Fruit fly (Drosophila melanogaster) whole organism, wandering third instar larva: ENCODE data around the gene CG31997.

Experiments used
- Abd-B ChIP-seq: fragments of >200 bp; optimal IDR thresholded peaks from 2 replicates; lab custom pipeline; 2017; ENCODE audit warnings: missing biosample characterization, missing genetic modification characterization
- CG9705 ChIP-seq: fragments of 200-800 bp; sonication (Bioruptor generic); optimal IDR thresholded peaks from 2 replicates; lab custom pipeline; 2018; ENCODE audit warnings: missing biosample characterization, mild to moderate bottlenecking, missing genetic modification characterization
- CrebA ChIP-seq: fragments of 200-800 bp; sonication (Bioruptor generic); optimal IDR thresholded peaks from 2 replicates; lab custom pipeline; 2016; ENCODE audit warnings: missing biosample characterization, mild to moderate bottlenecking, missing genetic modification characterization, borderline replicate concordance
- Dfd ChIP-seq: fragments of >200 bp; optimal IDR thresholded peaks from 2 replicates; lab custom pipeline; 2017; ENCODE audit warnings: missing biosample characterization, missing genetic modification characterization
- Dif ChIP-seq: fragments of 200-275, 200-300 bp; sonication (Bioruptor generic); optimal IDR thresholded peaks from 2 replicates; lab custom pipeline; 2018; ENCODE audit warnings: missing biosample characterization, missing genetic modification characterization; ENCODE audit not compliant: partially characterized antibody
- GATAd ChIP-seq: sonication (Bioruptor generic); optimal IDR thresholded peaks from 2 replicates; lab custom pipeline; 2016; ENCODE audit warnings: missing biosample characterization, missing genetic modification characterization
- HLH106 ChIP-seq: fragments of 200-800 bp; optimal IDR thresholded peaks from 3 replicates; lab custom pipeline; 2019; ENCODE audit warnings: missing biosample characterization, mild to moderate bottlenecking, missing genetic modification characterization, moderate library complexity
- Hnf4 ChIP-seq: fragments of 200-800 bp; sonication (Bioruptor generic); optimal IDR thresholded peaks from 2 replicates; lab custom pipeline; 2016; ENCODE audit warnings: missing biosample characterization, mild to moderate bottlenecking, missing genetic modification characterization
- Hr78 ChIP-seq: fragments of >200 bp; optimal IDR thresholded peaks from 2 replicates; lab custom pipeline; 2017; ENCODE audit warnings: missing biosample characterization, missing genetic modification characterization
- Hr83 ChIP-seq: fragments of 200-300 bp; sonication (Bioruptor generic); optimal IDR thresholded peaks from 2 replicates; lab custom pipeline; 2016; ENCODE audit warnings: missing biosample characterization, mild to moderate bottlenecking, missing genetic modification characterization, moderate library complexity; ENCODE audit not compliant: poor library complexity, severe bottlenecking
- Jra ChIP-seq: sonication (Bioruptor generic); optimal IDR thresholded peaks from 2 replicates; lab custom pipeline; 2016; ENCODE audit warnings: missing biosample characterization, missing genetic modification characterization
- Mio ChIP-seq: sonication (Bioruptor generic); optimal IDR thresholded peaks from 2 replicates; lab custom pipeline; 2016; ENCODE audit warnings: missing biosample characterization, missing genetic modification characterization
- Myc ChIP-seq: fragments of >200 bp; optimal IDR thresholded peaks from 2 replicates; lab custom pipeline; 2017
- N ChIP-seq: fragments of >200 bp; optimal IDR thresholded peaks from 2 replicates; lab custom pipeline; 2018; ENCODE audit warnings: missing biosample characterization, missing external identifiers, missing genetic modification characterization
- Vsx2 ChIP-seq: fragments of 200-300, 225-300 bp; sonication (Bioruptor generic); optimal IDR thresholded peaks from 2 replicates; lab custom pipeline; 2018; ENCODE audit warnings: missing biosample characterization, missing genetic modification characterization; ENCODE audit not compliant: partially characterized antibody
- br ChIP-seq: fragments of 200-800 bp; sonication (Bioruptor generic); optimal IDR thresholded peaks from 2 replicates; lab custom pipeline; 2016; ENCODE audit warnings: missing biosample characterization, missing genetic modification characterization
- brk ChIP-seq: fragments of 200-800 bp; sonication (Bioruptor generic); optimal IDR thresholded peaks from 2 replicates; lab custom pipeline; 2016; ENCODE audit warnings: missing biosample characterization, mild to moderate bottlenecking, missing genetic modification characterization
- dl ChIP-seq, 2 experiments: fragments of 175-275, 200-275 bp in 1 of 2; fragments of 200-275 bp in 1 of 2; sonication (Bioruptor generic); optimal IDR thresholded peaks; lab custom pipeline; 2018; ENCODE audit warnings: mild to moderate bottlenecking in 2 of 2, missing biosample characterization in 2 of 2, missing genetic modification characterization in 2 of 2, moderate library complexity in 2 of 2; ENCODE audit not compliant: partially characterized antibody in 2 of 2, insufficient read depth in 1 of 2
- dmrt93B ChIP-seq: fragments of 200-800 bp; sonication (Bioruptor generic); optimal IDR thresholded peaks from 2 replicates; lab custom pipeline; 2018; ENCODE audit warnings: missing biosample characterization, mild to moderate bottlenecking, missing genetic modification characterization
- dsf ChIP-seq: sonication (Bioruptor generic); optimal IDR thresholded peaks from 2 replicates; lab custom pipeline; 2016; ENCODE audit warnings: missing biosample characterization, missing genetic modification characterization, borderline replicate concordance
- foxo ChIP-seq, 2 experiments: fragments of 200-800 bp; sonication (Bioruptor generic); optimal IDR thresholded peaks; 2 replicates in 1 of 2; 3 replicates in 1 of 2; lab custom pipeline; 2016 to 2017; ENCODE audit warnings: missing biosample characterization in 2 of 2, missing genetic modification characterization in 2 of 2
- fru ChIP-seq: fragments of 200-800 bp; sonication (Bioruptor generic); optimal IDR thresholded peaks from 3 replicates; lab custom pipeline; 2016; ENCODE audit warnings: missing biosample characterization, mild to moderate bottlenecking, missing genetic modification characterization
- h ChIP-seq: fragments of 200-800 bp; sonication (Bioruptor generic); optimal IDR thresholded peaks from 3 replicates; lab custom pipeline; 2016; ENCODE audit warnings: missing biosample characterization, mild to moderate bottlenecking, missing genetic modification characterization
- jim ChIP-seq: fragments of 175-275, 200-325 bp; sonication (Bioruptor generic); optimal IDR thresholded peaks from 2 replicates; lab custom pipeline; 2016; ENCODE audit warnings: missing biosample characterization, mild to moderate bottlenecking, missing genetic modification characterization
- lola ChIP-seq: fragments of >200 bp; optimal IDR thresholded peaks from 2 replicates; lab custom pipeline; 2017; ENCODE audit warnings: missing biosample characterization, missing genetic modification characterization
- pan ChIP-seq: fragments of >200 bp; optimal IDR thresholded peaks from 2 replicates; lab custom pipeline; 2017
- rgr ChIP-seq: fragments of 200-800 bp; sonication (Bioruptor generic); optimal IDR thresholded peaks from 3 replicates; lab custom pipeline; 2016; ENCODE audit warnings: missing biosample characterization, mild to moderate bottlenecking, missing genetic modification characterization
- sage ChIP-seq: fragments of 200-800 bp; sonication (Bioruptor generic); optimal IDR thresholded peaks from 2 replicates; lab custom pipeline; 2016; ENCODE audit warnings: missing biosample characterization, mild to moderate bottlenecking, missing genetic modification characterization
- sv ChIP-seq: fragments of 200-800 bp; sonication (Bioruptor generic); optimal IDR thresholded peaks from 3 replicates; lab custom pipeline; 2016; ENCODE audit warnings: missing biosample characterization, missing genetic modification characterization
- tai ChIP-seq: sonication (Bioruptor generic); optimal IDR thresholded peaks from 2 replicates; lab custom pipeline; 2016; ENCODE audit warnings: missing biosample characterization, missing genetic modification characterization
- usp ChIP-seq: fragments of >200 bp; optimal IDR thresholded peaks from 2 replicates; lab custom pipeline; 2017; ENCODE audit warnings: missing biosample characterization, missing genetic modification characterization
- woc ChIP-seq: sonication (Bioruptor generic); optimal IDR thresholded peaks from 2 replicates; lab custom pipeline; 2016; ENCODE audit warnings: missing biosample characterization, mild to moderate bottlenecking, missing genetic modification characterization

The CG31997 gene

dm6 chr4:174526-174925 lies 18.7 kb upstream of the CG31997 start:
- TF ChIP-seq Vsx2 (GFP tag; lab: Kevin White, UChicago) (no peak), Abd-B (no peak), dsf (GFP tag; lab: Kevin White, UChicago) (no peak), lola (GFP tag; lab: Kevin White, UChicago) (no peak)

dm6 chr4:167515-167914 lies 11.7 kb upstream of the CG31997 start:
- no peak for TF ChIP-seq tai
- TF ChIP-seq fru, result no peak
- no peak for TF ChIP-seq Hnf4 (GFP tag; lab: Kevin White, UChicago)
- no peak for TF ChIP-seq sage
- no peak for TF ChIP-seq Abd-B
- TF ChIP-seq usp, result no peak
- TF ChIP-seq br (GFP tag; lab: Kevin White, UChicago), result no peak
- no peak for TF ChIP-seq GATAd (GFP tag; lab: Kevin White, UChicago)
- no peak for TF ChIP-seq CrebA (GFP tag; lab: Kevin White, UChicago)
- no peak for TF ChIP-seq sv (GFP tag; lab: Kevin White, UChicago)
- TF ChIP-seq Hr78 (GFP tag; lab: Kevin White, UChicago), result no peak
- TF ChIP-seq brk, result no peak

dm6 chr4:165159-165558 lies 9.3 kb upstream of the CG31997 start:
- TF ChIP-seq sv (GFP tag; lab: Kevin White, UChicago) (no peak), Dfd (GFP tag; lab: Kevin White, UChicago) (peak; percentile 93)

dm6 chr4:150453-150852 lies 5.4 kb downstream of the CG31997 start, which contains the start of gene CG32006:
Gene CG32006 (plus strand): TSS chr4:150764.
- TF ChIP-seq lola (GFP tag; lab: Kevin White, UChicago) (no peak), Hr83 (no peak)

dm6 chr4:149123-149522 lies 6.7 kb downstream of the CG31997 start:
- TF ChIP-seq dl (GFP tag; optimal IDR thresholded peaks at IDR 0.05; lab: Kevin White, UChicago; ENCODE audit: insufficient read depth in 1 of 2, partially characterized antibody in 2 of 2), result no peak
- peak; percentile 92 for TF ChIP-seq Dfd (GFP tag; lab: Kevin White, UChicago)
- TF ChIP-seq Dif (GFP tag; lab: Kevin White, UChicago), result no peak
- TF ChIP-seq dmrt93B, result no peak

- TF ChIP-seq Jra (peak; percentile 14), woc (GFP tag; lab: Kevin White, UChicago) (peak; percentile 5), Myc (lab: Kevin White, UChicago) (no peak)
These were observed 19.9 kb downstream of the CG31997 start for dm6 chr4:135953-136352.

dm6 chr4:131958-132623 lies 23.8 kb downstream of the CG31997 start, which contains the start of gene anne:
Gene anne (plus strand): TSS chr4:132220.
- TF ChIP-seq CG9705 (peak; percentile 2), jim (GFP tag; lab: Kevin White, UChicago) (no peak), woc (GFP tag; lab: Kevin White, UChicago) (peak; percentile 80), dl (GFP tag; optimal IDR thresholded peaks at IDR 0.05; lab: Kevin White, UChicago; ENCODE audit: insufficient read depth in 1 of 2, partially characterized antibody in 2 of 2) (no peak), h (GFP tag; lab: Kevin White, UChicago) (peak; percentile 6), Abd-B (no peak), N (peak; percentile 53), pan (no peak), dsf (GFP tag; lab: Kevin White, UChicago) (no peak), foxo (GFP tag; optimal IDR thresholded peaks at IDR 0.05; lab: Kevin White, UChicago) (no peak), brk (peak; percentile 31), Mio (GFP tag; lab: Kevin White, UChicago) (no peak), Hr83 (no peak), Myc (lab: Kevin White, UChicago) (no peak), Hnf4 (GFP tag; lab: Kevin White, UChicago) (no peak), Vsx2 (GFP tag; lab: Kevin White, UChicago) (peak; percentile 36), GATAd (GFP tag; lab: Kevin White, UChicago) (no peak), HLH106 (tag; lab: Kevin White, UChicago) (no peak), Dif (GFP tag; lab: Kevin White, UChicago) (no peak), rgr (peak; percentile 75)
